Worm (Caenorhabditis elegans) whole organism, L2 larva: ENCODE results near the gene K03H1.7.
A peak's percentile ranks its signal among the peaks of the same experiment; 100 is the strongest.

ENCODE experiments used
- C34F6.9 ChIP-seq: fragments of 150-350 bp; optimal IDR thresholded peaks from 2 replicates; lab custom pipeline; 2014; ENCODE audit warnings: missing biosample characterization, missing genetic modification characterization
- F13H6.1 ChIP-seq: sonication (generic microtip); optimal IDR thresholded peaks from 2 replicates; lab custom pipeline; 2016; ENCODE audit warnings: missing genetic modification characterization, missing compliant biosample characterization
- R02D3.7 ChIP-seq: fragments of 150-350 bp; optimal IDR thresholded peaks from 2 replicates; lab custom pipeline; 2014; ENCODE audit warnings: missing biosample characterization, missing genetic modification characterization
- ZK546.5 ChIP-seq: sonication (generic microtip); optimal IDR thresholded peaks from 2 replicates; lab custom pipeline; 2017; ENCODE audit warnings: missing biosample characterization, missing genetic modification characterization
- alr-1 ChIP-seq: fragments of 150-350 bp; optimal IDR thresholded peaks from 2 replicates; lab custom pipeline; 2014; ENCODE audit warnings: missing biosample characterization, missing genetic modification characterization
- ama-1 ChIP-seq: fragments of 150-350 bp; optimal IDR thresholded peaks from 2 replicates; lab custom pipeline; 2018; ENCODE audit warnings: inconsistent platforms
- ceh-16 ChIP-seq: fragments of 150-350 bp; optimal IDR thresholded peaks from 2 replicates; lab custom pipeline; 2014; ENCODE audit warnings: missing biosample characterization, missing genetic modification characterization
- ceh-82 ChIP-seq: fragments of 150-350 bp; optimal IDR thresholded peaks from 2 replicates; lab custom pipeline; 2014; ENCODE audit warnings: missing biosample characterization, missing genetic modification characterization
- crh-2 ChIP-seq: sonication (generic microtip); optimal IDR thresholded peaks from 2 replicates; lab custom pipeline; 2017; ENCODE audit warnings: missing biosample characterization, missing genetic modification characterization
- dmd-4 ChIP-seq: sonication (generic microtip); optimal IDR thresholded peaks from 2 replicates; lab custom pipeline; 2017; ENCODE audit warnings: missing biosample characterization, missing genetic modification characterization
- egl-27 ChIP-seq: sonication (generic microtip); optimal IDR thresholded peaks from 3 replicates; lab custom pipeline; 2017; ENCODE audit warnings: missing biosample characterization, missing genetic modification reagents, missing genetic modification characterization
- elt-3 ChIP-seq: sonication (generic microtip); optimal IDR thresholded peaks from 2 replicates; lab custom pipeline; 2017; ENCODE audit warnings: missing biosample characterization, missing genetic modification characterization
- fos-1 ChIP-seq: fragments of 150-350 bp; optimal IDR thresholded peaks from 2 replicates; lab custom pipeline; 2014; ENCODE audit warnings: missing biosample characterization, missing genetic modification characterization
- gmeb-1 ChIP-seq: fragments of 150-350 bp; optimal IDR thresholded peaks from 2 replicates; lab custom pipeline; 2014; ENCODE audit warnings: missing biosample characterization, missing genetic modification characterization
- lin-11 ChIP-seq: fragments of 150-350 bp; sonication (generic microtip); optimal IDR thresholded peaks from 2 replicates; lab custom pipeline; 2014; ENCODE audit warnings: missing biosample characterization, missing genetic modification characterization, inconsistent platforms, mixed read lengths
- lin-39 ChIP-seq: fragments of 150-350 bp; optimal IDR thresholded peaks from 2 replicates; lab custom pipeline; 2014; ENCODE audit warnings: missing biosample characterization, missing genetic modification reagents, missing genetic modification characterization
- lsy-2 ChIP-seq, 2 experiments: fragments of 150-350 bp in 1 of 2; sonication (generic microtip) in 1 of 2; optimal IDR thresholded peaks; 2 replicates each; lab custom pipeline; 2014 to 2017; ENCODE audit warnings: missing biosample characterization in 2 of 2, missing genetic modification characterization in 2 of 2
- mab-5 ChIP-seq: fragments of 150-350 bp; optimal IDR thresholded peaks from 2 replicates; lab custom pipeline; 2014; ENCODE audit warnings: missing biosample characterization, missing genetic modification characterization
- mbf-1 ChIP-seq: sonication (generic microtip); optimal IDR thresholded peaks from 2 replicates; lab custom pipeline; 2017; ENCODE audit warnings: missing biosample characterization, missing genetic modification characterization
- nhr-10 ChIP-seq: sonication (generic microtip); optimal IDR thresholded peaks from 2 replicates; lab custom pipeline; 2017; ENCODE audit warnings: missing biosample characterization, missing genetic modification characterization
- nhr-11 ChIP-seq: fragments of 150-350 bp; optimal IDR thresholded peaks from 2 replicates; lab custom pipeline; 2014; ENCODE audit warnings: missing biosample characterization, missing genetic modification characterization
- nhr-12 ChIP-seq: fragments of 150-350 bp; optimal IDR thresholded peaks from 2 replicates; lab custom pipeline; 2014; ENCODE audit warnings: missing biosample characterization, missing genetic modification characterization
- nhr-129 ChIP-seq: fragments of 150-350 bp; optimal IDR thresholded peaks from 2 replicates; lab custom pipeline; 2014; ENCODE audit warnings: missing biosample characterization, missing genetic modification characterization
- nhr-237 ChIP-seq: fragments of 150-350 bp; optimal IDR thresholded peaks from 2 replicates; lab custom pipeline; 2014; ENCODE audit warnings: missing biosample characterization, missing genetic modification characterization
- nhr-25 ChIP-seq: fragments of 150-350 bp; sonication (generic microtip); optimal IDR thresholded peaks from 3 replicates; lab custom pipeline; 2014; ENCODE audit warnings: missing biosample characterization, missing genetic modification characterization
- nhr-6 ChIP-seq: fragments of 150-350 bp; optimal IDR thresholded peaks from 2 replicates; lab custom pipeline; 2014; ENCODE audit warnings: missing biosample characterization, missing genetic modification characterization
- peb-1 ChIP-seq: fragments of 150-350 bp; optimal IDR thresholded peaks from 2 replicates; lab custom pipeline; 2014; ENCODE audit warnings: missing biosample characterization, missing genetic modification characterization
- skn-1 ChIP-seq: sonication (generic microtip); optimal IDR thresholded peaks from 2 replicates; lab custom pipeline; 2017; ENCODE audit warnings: missing biosample characterization, missing genetic modification characterization
- sma-3 ChIP-seq: sonication (generic microtip); optimal IDR thresholded peaks from 2 replicates; lab custom pipeline; 2016; ENCODE audit warnings: missing genetic modification reagents, missing genetic modification characterization, missing compliant biosample characterization
- sma-9 ChIP-seq, 2 experiments: fragments of 150-350 bp in 1 of 2; sonication (generic microtip) in 1 of 2; optimal IDR thresholded peaks; 2 replicates each; lab custom pipeline; 2014 to 2016; ENCODE audit warnings: missing genetic modification characterization in 2 of 2, mild to moderate bottlenecking in 1 of 2, missing biosample characterization in 1 of 2, missing compliant biosample characterization in 1 of 2, missing genetic modification reagents in 1 of 2, moderate library complexity in 1 of 2
- snpc-4 ChIP-seq: fragments of 150-350 bp; optimal IDR thresholded peaks from 2 replicates; lab custom pipeline; 2014; ENCODE audit warnings: missing biosample characterization, missing genetic modification characterization
- unc-39 ChIP-seq: fragments of 150-350 bp; optimal IDR thresholded peaks from 2 replicates; lab custom pipeline; 2014; ENCODE audit warnings: missing biosample characterization, missing genetic modification characterization
- unc-55 ChIP-seq: fragments of 150-350 bp; sonication (generic microtip); optimal IDR thresholded peaks from 3 replicates; lab custom pipeline; 2014; ENCODE audit warnings: missing biosample characterization, missing genetic modification reagents, missing genetic modification characterization
- unc-62 ChIP-seq: fragments of 150-350 bp; optimal IDR thresholded peaks from 2 replicates; lab custom pipeline; 2014; ENCODE audit warnings: missing biosample characterization, missing genetic modification reagents, missing genetic modification characterization
- zag-1 ChIP-seq: fragments of 150-350 bp; optimal IDR thresholded peaks from 2 replicates; lab custom pipeline; 2014; ENCODE audit warnings: missing biosample characterization, missing genetic modification characterization
- ztf-1 ChIP-seq: fragments of 200-800 bp; sonication (Bioruptor generic); conservative IDR thresholded peaks from 2 replicates; pipeline ENCODE4 v1.3.6; 2022; ENCODE audit warnings: missing genetic modification characterization, missing compliant biosample characterization
- ztf-11 ChIP-seq: sonication (generic microtip); optimal IDR thresholded peaks from 2 replicates; lab custom pipeline; 2017; ENCODE audit warnings: missing biosample characterization, missing genetic modification characterization
- ztf-4 ChIP-seq: fragments of 150-350 bp; optimal IDR thresholded peaks from 2 replicates; lab custom pipeline; 2014; ENCODE audit warnings: missing biosample characterization, missing genetic modification characterization

K03H1.7 gene

ce11 chrIII:9908769-9909168 is 38.4 kb upstream of the K03H1.7 start:
- TF ChIP-seq mbf-1 (tag; lab: Kevin White, UChicago): no peak
- TF ChIP-seq sma-3 (GFP tag; lab: Kevin White, UChicago): peak; percentile 3
- TF ChIP-seq, all 48 proteins: peak for 1

- no peak for TF ChIP-seq unc-62 (GFP tag; lab: Kevin White, UChicago)
- TF ChIP-seq fos-1 (tag; lab: Kevin White, UChicago): peak; percentile 55
Observed at ce11 chrIII:9910608-9911479, 36.4 kb upstream of the K03H1.7 start, which contains the start of the genes cyld-1 and F40F12.9. Gene cyld-1 (minus strand): TSS chrIII:9910658. Gene F40F12.9 (plus strand): TSS chrIII:9911328.

DNA sequence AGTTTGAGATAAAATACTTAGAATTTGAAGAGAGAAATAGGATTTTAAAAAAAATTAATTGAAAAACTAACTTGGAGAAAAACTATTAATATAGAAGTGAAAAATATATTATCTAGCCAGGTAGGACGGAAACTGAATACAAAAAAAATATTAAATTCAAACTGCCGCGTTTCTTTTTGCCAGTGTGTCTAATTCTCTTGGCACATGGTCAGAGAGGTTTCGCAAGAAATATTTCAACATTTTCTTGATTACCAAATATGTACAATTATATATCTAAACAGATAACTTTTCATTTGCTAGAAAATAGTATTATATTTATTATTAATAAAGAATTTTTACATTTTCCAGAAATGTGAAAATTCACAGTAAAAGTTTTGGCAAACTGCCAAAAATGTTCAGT is 34.7 kb upstream of the K03H1.7 start:
- TF ChIP-seq gmeb-1 (tag; lab: Kevin White, UChicago): peak; percentile 45
- no peak for TF ChIP-seq ceh-82 (tag; lab: Kevin White, UChicago)

ce11 chrIII:9912998-9913397 is 34.2 kb upstream of the K03H1.7 start:
- TF ChIP-seq ztf-4 (tag; lab: Kevin White, UChicago) (no peak), nhr-237 (tag; lab: Kevin White, UChicago) (no peak), F13H6.1 (no peak), ztf-11 (no peak), ztf-1 (GFP tag; lab: Robert Waterston, UW) (no peak), R02D3.7 (tag; lab: Kevin White, UChicago) (no peak), zag-1 (no peak), C34F6.9 (tag; lab: Kevin White, UChicago) (no peak), unc-55 (GFP tag; lab: Kevin White, UChicago) (no peak), alr-1 (tag; lab: Kevin White, UChicago) (no peak), sma-9 (GFP tag; optimal IDR thresholded peaks at IDR 0.05; lab: Kevin White, UChicago) (no peak), sma-9 (tag; optimal IDR thresholded peaks at IDR 0.05; lab: Kevin White, UChicago) (no peak), ceh-82 (tag; lab: Kevin White, UChicago) (no peak), nhr-10 (tag; lab: Kevin White, UChicago) (no peak), peb-1 (tag; lab: Kevin White, UChicago) (no peak), ZK546.5 (tag; lab: Kevin White, UChicago) (no peak), ceh-16 (tag; lab: Kevin White, UChicago) (no peak), unc-39 (no peak), nhr-6 (tag; lab: Kevin White, UChicago) (no peak)

ce11 chrIII:9913722-9914121 is 33.5 kb upstream of the K03H1.7 start, which contains the start of gene cbp-3:
Gene cbp-3 (plus strand): TSS chrIII:9913993.
- TF ChIP-seq ztf-11 (no peak), peb-1 (tag; lab: Kevin White, UChicago) (no peak), unc-55 (GFP tag; lab: Kevin White, UChicago) (no peak), crh-2 (tag; lab: Kevin White, UChicago) (peak; percentile 1), elt-3 (tag; lab: Kevin White, UChicago) (no peak), gmeb-1 (tag; lab: Kevin White, UChicago) (no peak), ama-1 (lab: Kevin White, UChicago) (no peak), fos-1 (tag; lab: Kevin White, UChicago) (peak; percentile 90), nhr-129 (peak; percentile 5), ztf-1 (GFP tag; lab: Robert Waterston, UW) (no peak), ZK546.5 (tag; lab: Kevin White, UChicago) (no peak), egl-27 (tag; lab: Kevin White, UChicago) (no peak)

DNA sequence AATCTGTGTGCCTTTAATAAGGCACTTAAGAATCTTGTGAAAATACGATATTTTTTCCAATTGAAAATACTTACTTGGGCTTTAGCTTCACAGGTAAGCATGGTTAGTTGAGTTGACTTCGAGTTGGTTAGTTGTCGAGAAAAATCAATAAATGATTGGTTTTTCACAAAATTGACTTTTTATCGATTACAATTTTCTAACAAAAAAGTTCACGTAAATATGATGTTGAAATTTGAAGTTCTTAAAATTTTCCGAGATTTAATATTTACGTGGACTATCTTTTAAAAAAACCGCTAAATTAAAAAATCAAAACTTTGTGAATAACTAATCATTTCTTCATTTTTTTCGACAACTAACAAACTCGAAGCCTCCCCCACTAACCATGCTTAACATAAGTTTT is 26.4 kb upstream of the K03H1.7 start, which contains the start of gene F40F12.3:
F40F12.3 (minus strand) TSS at position 101 of the 400 bp plus-strand sequence.
- TF ChIP-seq lin-39 (tag; lab: Kevin White, UChicago) (no peak), unc-62 (GFP tag; lab: Kevin White, UChicago) (no peak), mbf-1 (tag; lab: Kevin White, UChicago) (no peak), nhr-25 (no peak), dmd-4 (tag; lab: Kevin White, UChicago) (no peak), sma-3 (GFP tag; lab: Kevin White, UChicago) (no peak), ztf-4 (tag; lab: Kevin White, UChicago) (no peak), peb-1 (tag; lab: Kevin White, UChicago) (no peak), mab-5 (no peak), nhr-129 (no peak), unc-39 (no peak), nhr-11 (tag; lab: Kevin White, UChicago) (no peak), lin-11 (no peak), lsy-2 (tag; optimal IDR thresholded peaks at IDR 0.05; lab: Kevin White, UChicago) (no peak), ztf-11 (no peak), snpc-4 (no peak), nhr-12 (no peak), ama-1 (lab: Kevin White, UChicago) (no peak), crh-2 (tag; lab: Kevin White, UChicago) (no peak), skn-1 (tag; lab: Kevin White, UChicago) (no peak)
